Worm (Caenorhabditis elegans) whole organism, L4 larva: ENCODE data around the gene T26C12.1.

Source experiments
- dpl-1 ChIP-seq: fragments of 150-350 bp; optimal IDR thresholded peaks from 2 replicates; lab custom pipeline; 2014; ENCODE audit warnings: missing biosample characterization, missing genetic modification reagents, missing genetic modification characterization
- fkh-10 ChIP-seq: fragments of 150-350 bp; optimal IDR thresholded peaks from 2 replicates; lab custom pipeline; 2014; ENCODE audit warnings: missing biosample characterization, missing genetic modification reagents, missing genetic modification characterization
- hlh-30 ChIP-seq: sonication (generic microtip); optimal IDR thresholded peaks from 2 replicates; lab custom pipeline; 2017; ENCODE audit warnings: antibody characterized with exemption, mild to moderate bottlenecking, missing genetic modification characterization, missing compliant biosample characterization; ENCODE audit not compliant: insufficient read depth
- skn-1 ChIP-seq: fragments of 150-350 bp; optimal IDR thresholded peaks from 2 replicates; lab custom pipeline; 2014; ENCODE audit warnings: missing biosample characterization, missing genetic modification characterization
- unc-62 ChIP-seq, 3 experiments: fragments of 150-350 bp in 1 of 3; sonication (generic microtip); optimal IDR thresholded peaks in 2 of 3; peaks in 1 of 3; 1 replicate in 1 of 3; 2 replicates in 2 of 3; lab custom pipeline; 2014 to 2017; ENCODE audit warnings: missing biosample characterization in 3 of 3, missing genetic modification characterization in 3 of 3, missing genetic modification reagents in 3 of 3, missing genotype in 1 of 3

ce11 chrIV:3291977-3292561, 33.4 kb downstream of the T26C12.1 start, which contains the start of gene W08E12.8:
- no peak for TF ChIP-seq fkh-10 (GFP tag; lab: Kevin White, UChicago)
- TF ChIP-seq unc-62 (GFP tag; optimal IDR thresholded peaks at IDR 0.05 in 1 of 2; lab: Kevin White, UChicago) = no peak
- TF ChIP-seq unc-62 (tag; optimal IDR thresholded peaks at IDR 0.05; lab: Kevin White, UChicago) = no peak
- TF ChIP-seq hlh-30 = peak; percentile 58
- no peak for TF ChIP-seq dpl-1 (GFP tag; lab: Kevin White, UChicago)
- no peak for TF ChIP-seq skn-1 (tag; lab: Kevin White, UChicago)
